Worm (Caenorhabditis elegans) whole organism, L1 larva: ENCODE data around the gene C42D8.9.
A peak's percentile ranks its signal among the peaks of the same experiment; 100 is the strongest.

Experiments used
- C16A3.4 ChIP-seq: fragments of 150-350 bp; optimal IDR thresholded peaks from 2 replicates; lab custom pipeline; 2014; ENCODE audit warnings: missing biosample characterization, missing genetic modification characterization
- C34B4.2 ChIP-seq: sonication (generic microtip); optimal IDR thresholded peaks from 2 replicates; lab custom pipeline; 2017; ENCODE audit warnings: mild to moderate bottlenecking, missing genetic modification characterization, missing compliant biosample characterization
- alr-1 ChIP-seq: fragments of 200-800 bp; sonication (Bioruptor generic); optimal IDR thresholded peaks from 2 replicates; lab custom pipeline; 2018; ENCODE audit warnings: borderline replicate concordance, mild to moderate bottlenecking, missing genetic modification characterization, missing compliant biosample characterization
- ama-1 ChIP-seq: fragments of 150-350 bp; optimal IDR thresholded peaks from 2 replicates; lab custom pipeline; 2014
- blmp-1 ChIP-seq: fragments of 150-350 bp; optimal IDR thresholded peaks from 2 replicates; lab custom pipeline; 2014; ENCODE audit warnings: missing biosample characterization, missing genetic modification characterization
- ceh-63 ChIP-seq: fragments of 200-800 bp; sonication (Bioruptor generic); optimal IDR thresholded peaks from 2 replicates; lab custom pipeline; 2018; ENCODE audit warnings: mild to moderate bottlenecking, missing genetic modification characterization, missing compliant biosample characterization
- ceh-88 ChIP-seq: fragments of 200-800 bp; sonication (Bioruptor generic); IDR thresholded peaks from 2 replicates; pipeline ENCODE4 v1.3.6; 2022; ENCODE audit warnings: missing genetic modification characterization, missing compliant biosample characterization
- ceh-90 ChIP-seq: sonication (generic microtip); optimal IDR thresholded peaks from 2 replicates; lab custom pipeline; 2016; ENCODE audit warnings: missing genetic modification characterization, missing compliant biosample characterization
- ces-1 ChIP-seq: fragments of 150-350 bp; optimal IDR thresholded peaks from 2 replicates; lab custom pipeline; 2014; ENCODE audit warnings: missing biosample characterization, missing genetic modification reagents, missing genetic modification characterization
- dpl-1 ChIP-seq, 3 experiments: fragments of 150-350 bp in 2 of 3; sonication (generic microtip) in 1 of 3; optimal IDR thresholded peaks; 2 replicates each; lab custom pipeline; 2014 to 2017; ENCODE audit warnings: missing biosample characterization in 3 of 3, missing genetic modification characterization in 3 of 3, missing genetic modification reagents in 3 of 3
- dsc-1 ChIP-seq: sonication (generic microtip); optimal IDR thresholded peaks from 2 replicates; lab custom pipeline; 2016; ENCODE audit warnings: mild to moderate bottlenecking, missing genetic modification characterization, missing compliant biosample characterization
- efl-1 ChIP-seq, 4 experiments: fragments of 150-350 bp; optimal IDR thresholded peaks in 3 of 4; peaks in 1 of 4; 1 replicate in 1 of 4; 2 replicates in 3 of 4; lab custom pipeline; 2014; ENCODE audit warnings: missing biosample characterization in 2 of 4, missing genetic modification characterization in 2 of 4, missing genetic modification reagents in 2 of 4
- efl-3 ChIP-seq: fragments of 200-800 bp; sonication (Bioruptor generic); optimal IDR thresholded peaks from 2 replicates; lab custom pipeline; 2018; ENCODE audit warnings: mild to moderate bottlenecking, missing genetic modification characterization, missing compliant biosample characterization
- egl-13 ChIP-seq: sonication (generic microtip); optimal IDR thresholded peaks from 2 replicates; lab custom pipeline; 2016; ENCODE audit warnings: missing genotype, missing genetic modification reagents, missing genetic modification characterization, missing compliant biosample characterization
- egl-27 ChIP-seq, 2 experiments: fragments of 150-350 bp in 1 of 2; sonication (generic microtip); optimal IDR thresholded peaks; 3 replicates each; lab custom pipeline; 2017 to 2018; ENCODE audit warnings: missing biosample characterization in 2 of 2, missing genetic modification characterization in 2 of 2, missing genetic modification reagents in 2 of 2
- elt-2 ChIP-seq: sonication (generic microtip); optimal IDR thresholded peaks from 2 replicates; lab custom pipeline; 2016; ENCODE audit warnings: missing genetic modification characterization, mild to moderate bottlenecking, inconsistent platforms, missing compliant biosample characterization, missing genetic modification reagents
- ets-5 ChIP-seq: fragments of 200-800 bp; sonication (Bioruptor generic); IDR thresholded peaks from 2 replicates; pipeline ENCODE4 v1.3.6; 2022; ENCODE audit warnings: missing genetic modification characterization, missing compliant biosample characterization
- fkh-10 ChIP-seq: sonication (generic microtip); optimal IDR thresholded peaks from 2 replicates; lab custom pipeline; 2017; ENCODE audit warnings: missing biosample characterization, missing genetic modification reagents, missing genetic modification characterization
- fos-1 ChIP-seq: fragments of 150-350 bp; optimal IDR thresholded peaks from 2 replicates; lab custom pipeline; 2014; ENCODE audit warnings: missing biosample characterization, missing genetic modification characterization
- grh-1 ChIP-seq: fragments of 200-800 bp; sonication (Bioruptor generic); IDR thresholded peaks from 2 replicates; pipeline ENCODE4 v1.3.6; 2022; ENCODE audit warnings: missing genetic modification reagents, missing genetic modification characterization, missing compliant biosample characterization
- hlh-17 ChIP-seq: fragments of 200-800 bp; sonication (Bioruptor generic); optimal IDR thresholded peaks from 2 replicates; lab custom pipeline; 2018; ENCODE audit warnings: missing genetic modification characterization, mild to moderate bottlenecking, missing compliant biosample characterization, moderate library complexity, borderline replicate concordance
- hlh-4 ChIP-seq: sonication (generic microtip); optimal IDR thresholded peaks from 2 replicates; lab custom pipeline; 2016; ENCODE audit warnings: mild to moderate bottlenecking, missing genetic modification characterization, missing compliant biosample characterization
- hpl-2 ChIP-seq: fragments of 150-350 bp; optimal IDR thresholded peaks from 2 replicates; lab custom pipeline; 2014; ENCODE audit warnings: missing biosample characterization, missing genetic modification reagents, missing genetic modification characterization
- isw-1 ChIP-seq: fragments of 200-800 bp; sonication (Bioruptor generic); IDR thresholded peaks from 2 replicates; pipeline ENCODE4 v1.3.6; 2022; ENCODE audit warnings: missing genetic modification characterization, missing compliant biosample characterization
- jun-1 ChIP-seq: fragments of 150-350 bp; optimal IDR thresholded peaks from 2 replicates; lab custom pipeline; 2014; ENCODE audit warnings: missing biosample characterization, missing genetic modification reagents, missing genetic modification characterization
- lin-13 ChIP-seq: fragments of 150-350 bp; optimal IDR thresholded peaks from 2 replicates; lab custom pipeline; 2014; ENCODE audit warnings: missing biosample characterization, missing genetic modification reagents, missing genetic modification characterization
- lin-15B ChIP-seq: fragments of 150-350 bp; sonication (generic microtip); optimal IDR thresholded peaks from 3 replicates; lab custom pipeline; 2014; ENCODE audit warnings: missing biosample characterization, missing genetic modification characterization
- lin-35 ChIP-seq, 2 experiments: fragments of 150-350 bp; optimal IDR thresholded peaks; 2 replicates each; lab custom pipeline; 2014; ENCODE audit warnings: missing biosample characterization in 2 of 2, missing genetic modification characterization in 2 of 2, missing genetic modification reagents in 2 of 2
- lin-39 ChIP-seq: fragments of 150-350 bp; optimal IDR thresholded peaks from 2 replicates; lab custom pipeline; 2014; ENCODE audit warnings: missing biosample characterization, missing genetic modification reagents, missing genetic modification characterization
- lir-3 ChIP-seq: sonication (generic microtip); optimal IDR thresholded peaks from 2 replicates; lab custom pipeline; 2016; ENCODE audit warnings: mild to moderate bottlenecking, missing genetic modification characterization, moderate library complexity, missing compliant biosample characterization; ENCODE audit not compliant: poor library complexity
- lsy-2 ChIP-seq, 2 experiments: fragments of 150-350 bp; optimal IDR thresholded peaks; 2 replicates each; lab custom pipeline; 2014; ENCODE audit warnings: missing biosample characterization in 2 of 2, missing genetic modification characterization in 2 of 2
- mab-9 ChIP-seq: fragments of 200-800 bp; sonication (Bioruptor generic); IDR thresholded peaks from 2 replicates; pipeline ENCODE4 v1.3.6; 2022; ENCODE audit warnings: missing genetic modification reagents, missing genetic modification characterization, missing compliant biosample characterization
- nhr-11 ChIP-seq: fragments of 150-350 bp; optimal IDR thresholded peaks from 2 replicates; lab custom pipeline; 2014; ENCODE audit warnings: missing biosample characterization, missing genetic modification characterization
- nhr-12 ChIP-seq: sonication (generic microtip); optimal IDR thresholded peaks from 2 replicates; lab custom pipeline; 2017; ENCODE audit warnings: missing biosample characterization, missing genetic modification characterization
- nhr-19 ChIP-seq: fragments of 200-800 bp; sonication (Bioruptor generic); conservative IDR thresholded peaks from 2 replicates; pipeline ENCODE4 v1.3.6; 2022; ENCODE audit warnings: missing genetic modification characterization, missing compliant biosample characterization
- nhr-20 ChIP-seq: sonication (generic microtip); optimal IDR thresholded peaks from 2 replicates; lab custom pipeline; 2016; ENCODE audit warnings: mild to moderate bottlenecking, missing genetic modification characterization, missing compliant biosample characterization
- nhr-28 ChIP-seq: fragments of 150-350 bp; optimal IDR thresholded peaks from 2 replicates; lab custom pipeline; 2014; ENCODE audit warnings: missing biosample characterization, missing genetic modification characterization
- nhr-71 ChIP-seq: sonication (generic microtip); optimal IDR thresholded peaks from 2 replicates; lab custom pipeline; 2016; ENCODE audit warnings: mild to moderate bottlenecking, missing genetic modification characterization, moderate library complexity, missing compliant biosample characterization
- nhr-85 ChIP-seq: sonication (generic microtip); peaks from one replicate; lab custom pipeline; 2016; ENCODE audit warnings: missing genetic modification characterization, inconsistent platforms, missing compliant biosample characterization
- pag-3 ChIP-seq: sonication (generic microtip); optimal IDR thresholded peaks from 2 replicates; lab custom pipeline; 2017; ENCODE audit warnings: missing genetic modification characterization, mild to moderate bottlenecking, missing compliant biosample characterization, antibody characterized with exemption, borderline replicate concordance; ENCODE audit not compliant: insufficient read depth
- snpc-4 ChIP-seq: fragments of 150-350 bp; optimal IDR thresholded peaks from 2 replicates; lab custom pipeline; 2014; ENCODE audit warnings: missing biosample characterization, missing genetic modification characterization
- snu-23 ChIP-seq: sonication (generic microtip); optimal IDR thresholded peaks from 2 replicates; lab custom pipeline; 2016; ENCODE audit warnings: missing genetic modification characterization, missing compliant biosample characterization
- sox-4 ChIP-seq: sonication (generic microtip); optimal IDR thresholded peaks from 2 replicates; lab custom pipeline; 2016; ENCODE audit warnings: missing genetic modification characterization, missing compliant biosample characterization
- sptf-1 ChIP-seq: fragments of 150-350 bp; optimal IDR thresholded peaks from 2 replicates; lab custom pipeline; 2014; ENCODE audit warnings: missing biosample characterization, missing genetic modification characterization
- sup-37 ChIP-seq: fragments of 200-800 bp; sonication (Bioruptor generic); optimal IDR thresholded peaks from 2 replicates; lab custom pipeline; 2018; ENCODE audit warnings: mild to moderate bottlenecking, missing genetic modification characterization, missing compliant biosample characterization
- swsn-7 ChIP-seq: sonication (generic microtip); optimal IDR thresholded peaks from 2 replicates; lab custom pipeline; 2016; ENCODE audit warnings: missing genetic modification characterization, missing compliant biosample characterization
- tbx-2 ChIP-seq: sonication (generic microtip); optimal IDR thresholded peaks from 2 replicates; lab custom pipeline; 2016; ENCODE audit warnings: missing genetic modification characterization, missing compliant biosample characterization
- unc-130 ChIP-seq: fragments of 150-350 bp; optimal IDR thresholded peaks from 2 replicates; lab custom pipeline; 2017; ENCODE audit warnings: missing biosample characterization, missing genetic modification characterization, inconsistent platforms
- unc-30 ChIP-seq: sonication (generic microtip); optimal IDR thresholded peaks from 2 replicates; lab custom pipeline; 2017; ENCODE audit warnings: missing biosample characterization, missing genetic modification characterization
- unc-86 ChIP-seq: sonication (generic microtip); optimal IDR thresholded peaks from 2 replicates; lab custom pipeline; 2016; ENCODE audit warnings: missing genetic modification characterization, missing compliant biosample characterization
- vab-15 ChIP-seq: sonication (generic microtip); optimal IDR thresholded peaks from 2 replicates; lab custom pipeline; 2017; ENCODE audit warnings: missing genotype, mild to moderate bottlenecking, missing genetic modification characterization, missing compliant biosample characterization
- xbp-1 ChIP-seq: sonication (generic microtip); optimal IDR thresholded peaks from 2 replicates; lab custom pipeline; 2016; ENCODE audit warnings: missing genetic modification characterization, missing compliant biosample characterization
- zip-4 ChIP-seq: fragments of 200-800 bp; sonication (Bioruptor generic); optimal IDR thresholded peaks from 2 replicates; lab custom pipeline; 2018; ENCODE audit warnings: mild to moderate bottlenecking, missing genetic modification characterization, moderate library complexity, missing compliant biosample characterization

Gene C42D8.9

DNA sequence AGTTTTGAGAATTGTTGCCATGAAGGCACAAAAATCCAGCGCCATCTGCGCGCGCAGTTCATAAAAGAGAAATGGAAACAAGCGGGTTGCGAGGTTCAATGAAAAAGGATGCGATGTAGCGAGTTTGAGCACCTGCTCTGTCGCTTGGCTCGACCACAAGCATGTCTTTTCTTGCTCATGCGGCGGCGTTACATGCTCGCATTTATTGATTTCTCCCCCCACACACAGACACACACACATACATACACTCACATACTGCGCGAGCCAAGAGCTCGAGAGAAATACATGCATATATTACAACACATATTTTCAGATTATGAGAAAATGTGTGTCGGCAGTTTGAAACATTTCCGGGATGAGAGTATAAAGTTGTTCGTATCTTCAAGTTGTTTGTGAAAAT lies 14.9 kb upstream of the C42D8.9 start:
- TF ChIP-seq blmp-1, result no peak
- TF ChIP-seq lin-13, result no peak
- peak in 1 of 2 experiments; percentile 15 for TF ChIP-seq lsy-2 (tag; optimal IDR thresholded peaks at IDR 0.05; lab: Kevin White, UChicago)
- TF ChIP-seq unc-86 (tag; lab: Kevin White, UChicago), result peak; percentile 64
- no peak for TF ChIP-seq nhr-20 (tag; lab: Kevin White, UChicago)
- peak; percentile 42 for TF ChIP-seq swsn-7 (tag; lab: Kevin White, UChicago)
- no peak for TF ChIP-seq unc-30 (tag; lab: Kevin White, UChicago)
- no peak for TF ChIP-seq snpc-4 (tag; lab: Kevin White, UChicago)
- no peak for TF ChIP-seq dpl-1 (GFP tag; optimal IDR thresholded peaks at IDR 0.05; lab: Kevin White, UChicago)
- TF ChIP-seq tbx-2 (tag; lab: Kevin White, UChicago), result peak; percentile 12
- no peak for TF ChIP-seq ces-1
- peak; percentile 45 for TF ChIP-seq fkh-10
- TF ChIP-seq sox-4 (tag; lab: Kevin White, UChicago), result no peak
- no peak for TF ChIP-seq mab-9 (GFP tag; lab: Robert Waterston, UW)
- TF ChIP-seq hpl-2, result no peak
- peak; percentile 36 for TF ChIP-seq dsc-1 (tag; lab: Kevin White, UChicago)
- no peak for TF ChIP-seq nhr-28
- no peak for TF ChIP-seq unc-130 (tag; lab: Kevin White, UChicago)
- no peak for TF ChIP-seq ets-5
- TF ChIP-seq pag-3 (tag; lab: Kevin White, UChicago), result no peak
- TF ChIP-seq vab-15 (tag; lab: Kevin White, UChicago), result no peak
- TF ChIP-seq ceh-63 (GFP tag; lab: Kevin White, UChicago), result no peak
- TF ChIP-seq ceh-88 (GFP tag; lab: Robert Waterston, UW), result no peak
- no peak for TF ChIP-seq elt-2 (tag; lab: Kevin White, UChicago)
- no peak for TF ChIP-seq grh-1 (GFP tag; lab: Robert Waterston, UW)
- TF ChIP-seq lir-3 (tag; lab: Kevin White, UChicago), result no peak
- TF ChIP-seq lin-35 (GFP tag; optimal IDR thresholded peaks at IDR 0.05; lab: Kevin White, UChicago), result peak in 1 of 2 experiments; percentile 9
- TF ChIP-seq nhr-11, result no peak
- TF ChIP-seq jun-1 (tag; lab: Kevin White, UChicago), result no peak
- peak; percentile 10 for TF ChIP-seq xbp-1
- TF ChIP-seq snu-23 (GFP tag; lab: Kevin White, UChicago), result peak; percentile 39
- no peak for TF ChIP-seq hlh-17 (GFP tag; lab: Kevin White, UChicago)
- no peak for TF ChIP-seq C34B4.2 (tag; lab: Kevin White, UChicago)
- TF ChIP-seq egl-27 (tag; optimal IDR thresholded peaks at IDR 0.05; lab: Kevin White, UChicago), result no peak
- no peak for TF ChIP-seq efl-1 (optimal IDR thresholded peaks at IDR 0.05; lab: Kevin White, UChicago)
- no peak for TF ChIP-seq efl-1 (GFP tag; optimal IDR thresholded peaks at IDR 0.05 in 1 of 2; lab: Kevin White, UChicago)
- TF ChIP-seq ama-1 (lab: Kevin White, UChicago), result no peak
- no peak for TF ChIP-seq ceh-90 (tag; lab: Kevin White, UChicago)
- TF ChIP-seq zip-4 (GFP tag; lab: Kevin White, UChicago), result no peak
- no peak for TF ChIP-seq isw-1 (GFP tag; lab: Robert Waterston, UW)
- TF ChIP-seq hlh-4 (tag; lab: Kevin White, UChicago), result no peak
- no peak for TF ChIP-seq nhr-12
- no peak for TF ChIP-seq C16A3.4 (tag; lab: Kevin White, UChicago)
- peak; percentile 63 for TF ChIP-seq egl-13
- TF ChIP-seq nhr-19 (GFP tag; lab: Robert Waterston, UW), result 0 out of 2 replicates have a peak, but pooled peaks have one; percentile 11
- peak; percentile 55 for TF ChIP-seq nhr-85 (tag; lab: Kevin White, UChicago)
- no peak for TF ChIP-seq lin-39
- no peak for TF ChIP-seq alr-1 (tag; lab: Kevin White, UChicago)
- TF ChIP-seq lin-15B, result no peak
- TF ChIP-seq sup-37, result no peak
- TF ChIP-seq efl-3 (GFP tag; lab: Kevin White, UChicago), result no peak
- TF ChIP-seq nhr-71 (tag; lab: Kevin White, UChicago), result peak; percentile 33
- TF ChIP-seq sptf-1, result no peak
- TF ChIP-seq fos-1 (tag; lab: Kevin White, UChicago), result no peak
